Fruit fly (Drosophila melanogaster) S2 (cell line): ENCODE results near the gene CG15812.

ENCODE experiments used
- CG8478 ChIP-seq: fragments of >200 bp; optimal IDR thresholded peaks from 2 replicates; lab custom pipeline; 2018
- CTCF ChIP-seq, 2 experiments: fragments of >200 bp; optimal IDR thresholded peaks; 2 replicates each; lab custom pipeline; 2018

dm6 chr3L:3179474-3179873 is 19.7 kb downstream of the CG15812 start:
- TF ChIP-seq CTCF (optimal IDR thresholded peaks at IDR 0.05; lab: Kevin White, UChicago) (no peak), CG8478 (lab: Kevin White, UChicago) (no peak)
